Fruit fly (Drosophila melanogaster) whole organism, embryonic: ENCODE data around the gene CG9590.

Source experiments
- ATbp ChIP-seq: fragments of 200-800 bp; sonication (Bioruptor generic); optimal IDR thresholded peaks from 2 replicates; lab custom pipeline; 2017; ENCODE audit warnings: missing biosample characterization, mild to moderate bottlenecking, missing genetic modification characterization, missing genetic modification reagents
- Abd-B ChIP-seq: fragments of 200-800 bp; sonication (Bioruptor generic); optimal IDR thresholded peaks from 2 replicates; lab custom pipeline; 2018; ENCODE audit warnings: missing biosample characterization, mild to moderate bottlenecking, missing genetic modification characterization, moderate library complexity
- Atf6 ChIP-seq: fragments of 200-800 bp; sonication (Bioruptor generic); IDR thresholded peaks from 2 replicates; pipeline ENCODE4 v1.3.6; 2022; ENCODE audit warnings: missing biosample characterization, missing genetic modification characterization
- BEAF-32 ChIP-seq: fragments of 200-800 bp; sonication (Bioruptor generic); optimal IDR thresholded peaks from 3 replicates; lab custom pipeline; 2017; ENCODE audit warnings: missing biosample characterization, missing genetic modification characterization, mild to moderate bottlenecking, moderate library complexity, missing genetic modification reagents
- CG10321 ChIP-seq: fragments of 200-800 bp; sonication (Bioruptor generic); IDR thresholded peaks from 2 replicates; pipeline ENCODE4 v1.3.6; 2022; ENCODE audit warnings: missing biosample characterization, missing genetic modification characterization
- CG12071 ChIP-seq: fragments of 200-800 bp; sonication (Bioruptor generic); optimal IDR thresholded peaks from 3 replicates; lab custom pipeline; 2018; ENCODE audit warnings: missing biosample characterization, mild to moderate bottlenecking, missing genetic modification characterization
- CG12104 ChIP-seq: fragments of 200-800 bp; sonication (Bioruptor generic); optimal IDR thresholded peaks from 3 replicates; lab custom pipeline; 2016; ENCODE audit warnings: missing biosample characterization, missing genetic modification characterization
- CG15073 ChIP-seq: fragments of 200-800 bp; sonication (Bioruptor generic); optimal IDR thresholded peaks from 2 replicates; lab custom pipeline; 2016; ENCODE audit warnings: missing biosample characterization, missing genetic modification characterization
- CG1647 ChIP-seq: fragments of 200-800 bp; sonication (Bioruptor generic); optimal IDR thresholded peaks from 3 replicates; lab custom pipeline; 2016; ENCODE audit warnings: missing biosample characterization, missing genetic modification characterization
- CG16815 ChIP-seq: fragments of 200-800 bp; sonication (Bioruptor generic); optimal IDR thresholded peaks from 3 replicates; lab custom pipeline; 2017; ENCODE audit warnings: missing biosample characterization, mild to moderate bottlenecking, missing genetic modification characterization
- CG17328 ChIP-seq: fragments of 200-800 bp; sonication (Bioruptor generic); IDR thresholded peaks from 2 replicates; pipeline ENCODE4 v1.3.6; 2022; ENCODE audit warnings: missing biosample characterization, missing genetic modification characterization
- CG17568 ChIP-seq: fragments of 200-800 bp; sonication (Bioruptor generic); optimal IDR thresholded peaks from 2 replicates; lab custom pipeline; 2018; ENCODE audit warnings: missing biosample characterization, mild to moderate bottlenecking, missing genetic modification characterization, moderate library complexity
- CG18011 ChIP-seq: fragments of 200-800 bp; sonication (Bioruptor generic); optimal IDR thresholded peaks from 2 replicates; lab custom pipeline; 2017; ENCODE audit warnings: missing biosample characterization, missing genetic modification characterization, mild to moderate bottlenecking, moderate library complexity, missing genotype
- CG31224 ChIP-seq: fragments of 200-800 bp; sonication (Bioruptor generic); IDR thresholded peaks from 2 replicates; pipeline ENCODE4 v1.3.6; 2022; ENCODE audit warnings: missing biosample characterization, missing genetic modification characterization
- CG42726 ChIP-seq: fragments of 200-800 bp; sonication (Bioruptor generic); IDR thresholded peaks from 2 replicates; pipeline ENCODE4 v1.3.6; 2022; ENCODE audit warnings: missing biosample characterization, missing genetic modification characterization; ENCODE audit not compliant: partially characterized antibody
- CG4617 ChIP-seq: fragments of 200-800 bp; sonication (Bioruptor generic); optimal IDR thresholded peaks from 3 replicates; lab custom pipeline; 2016; ENCODE audit warnings: missing biosample characterization, missing genetic modification characterization, borderline replicate concordance
- CG7271 ChIP-seq: fragments of 200-800 bp; sonication (Bioruptor generic); optimal IDR thresholded peaks from 2 replicates; lab custom pipeline; 2018; ENCODE audit warnings: missing biosample characterization, mild to moderate bottlenecking, missing genetic modification characterization, moderate library complexity
- CG7556 ChIP-seq: fragments of 200-800 bp; sonication (Bioruptor generic); optimal IDR thresholded peaks from 2 replicates; lab custom pipeline; 2017; ENCODE audit warnings: missing biosample characterization, mild to moderate bottlenecking, missing genetic modification characterization
- CG8388 ChIP-seq: fragments of 200-800 bp; sonication (Bioruptor generic); optimal IDR thresholded peaks from 2 replicates; lab custom pipeline; 2019; ENCODE audit warnings: missing biosample characterization, mild to moderate bottlenecking, missing genetic modification characterization, moderate library complexity
- CG9932 ChIP-seq: fragments of 200-800 bp; sonication (Bioruptor generic); IDR thresholded peaks from 2 replicates; pipeline ENCODE4 v1.3.6; 2022; ENCODE audit warnings: missing biosample characterization, missing genetic modification characterization
- CHES-1-like ChIP-seq: fragments of 200-800 bp; sonication (Bioruptor generic); optimal IDR thresholded peaks from 2 replicates; lab custom pipeline; 2016; ENCODE audit warnings: missing biosample characterization, missing genetic modification characterization
- Camta ChIP-seq: fragments of 200-800 bp; sonication (Bioruptor generic); optimal IDR thresholded peaks from 2 replicates; lab custom pipeline; 2016; ENCODE audit warnings: missing biosample characterization, missing genetic modification characterization
- Dll ChIP-seq: fragments of 200-800 bp; sonication (Bioruptor generic); IDR thresholded peaks from 4 replicates; pipeline ENCODE4 v1.3.6; 2022; ENCODE audit warnings: missing biosample characterization, missing genetic modification characterization; ENCODE audit not compliant: partially characterized antibody
- Dp ChIP-seq: fragments of 200-800 bp; sonication (Bioruptor generic); optimal IDR thresholded peaks from 2 replicates; lab custom pipeline; 2018; ENCODE audit warnings: missing biosample characterization, mild to moderate bottlenecking, missing genetic modification characterization, moderate library complexity
- Ets97D ChIP-seq: fragments of 200-800 bp; sonication (Bioruptor generic); optimal IDR thresholded peaks from 3 replicates; lab custom pipeline; 2016; ENCODE audit warnings: missing biosample characterization, missing genetic modification characterization
- Fer1 ChIP-seq: fragments of 200-800 bp; sonication (Bioruptor generic); optimal IDR thresholded peaks from 2 replicates; lab custom pipeline; 2017; ENCODE audit warnings: missing biosample characterization, mild to moderate bottlenecking, missing genetic modification characterization
- HHEX ChIP-seq: fragments of 200-800 bp; sonication (Bioruptor generic); optimal IDR thresholded peaks from 3 replicates; lab custom pipeline; 2017; ENCODE audit warnings: missing biosample characterization, mild to moderate bottlenecking, missing genetic modification characterization, missing genetic modification reagents
- HLH4C ChIP-seq: fragments of 200-800 bp; sonication (Bioruptor generic); IDR thresholded peaks from 3 replicates; pipeline ENCODE4 v1.3.6; 2022; ENCODE audit warnings: missing biosample characterization, missing genetic modification characterization; ENCODE audit not compliant: partially characterized antibody
- MESR4 ChIP-seq: fragments of 200-800 bp; sonication (Bioruptor generic); optimal IDR thresholded peaks from 2 replicates; lab custom pipeline; 2018; ENCODE audit warnings: missing biosample characterization, mild to moderate bottlenecking, missing genetic modification characterization, moderate library complexity
- NC2α ChIP-seq: fragments of 200-800 bp; sonication (Bioruptor generic); optimal IDR thresholded peaks from 2 replicates; lab custom pipeline; 2016; ENCODE audit warnings: missing biosample characterization, missing genetic modification characterization
- Spps ChIP-seq: fragments of 200-800 bp; sonication (Bioruptor generic); optimal IDR thresholded peaks from 2 replicates; lab custom pipeline; 2018; ENCODE audit warnings: missing biosample characterization, mild to moderate bottlenecking, missing genetic modification characterization
- bowl ChIP-seq: fragments of 200-800 bp; sonication (Bioruptor generic); IDR thresholded peaks from 2 replicates; pipeline ENCODE4 v1.3.6; 2022; ENCODE audit warnings: missing biosample characterization, missing genetic modification characterization
- crc ChIP-seq: fragments of 200-800 bp; sonication (Bioruptor generic); optimal IDR thresholded peaks from 2 replicates; lab custom pipeline; 2016; ENCODE audit warnings: missing biosample characterization, missing genetic modification characterization
- dysf ChIP-seq: fragments of 200-800 bp; sonication (Bioruptor generic); IDR thresholded peaks from 3 replicates; pipeline ENCODE4 v1.3.6; 2022; ENCODE audit warnings: missing biosample characterization, missing genetic modification characterization
- en ChIP-seq: fragments of 200-800 bp; sonication (Bioruptor generic); optimal IDR thresholded peaks from 2 replicates; lab custom pipeline; 2016; ENCODE audit warnings: missing biosample characterization, missing genetic modification characterization
- esg ChIP-seq: fragments of 200-800 bp; sonication (Bioruptor generic); conservative IDR thresholded peaks from 2 replicates; pipeline ENCODE4 v1.3.6; 2022; ENCODE audit warnings: missing biosample characterization, missing genetic modification characterization
- ftz-f1 ChIP-seq: fragments of 200-800 bp; sonication (Bioruptor generic); optimal IDR thresholded peaks from 2 replicates; lab custom pipeline; 2016; ENCODE audit warnings: missing biosample characterization, missing genetic modification characterization
- gro ChIP-seq: fragments of 200-800 bp; sonication (Bioruptor generic); optimal IDR thresholded peaks from 2 replicates; lab custom pipeline; 2016; ENCODE audit warnings: missing biosample characterization, missing genetic modification characterization
- jumu ChIP-seq: fragments of 200-800 bp; sonication (Bioruptor generic); optimal IDR thresholded peaks from 3 replicates; lab custom pipeline; 2016; ENCODE audit warnings: missing biosample characterization, missing genetic modification characterization
- lbe ChIP-seq: fragments of 200-800 bp; sonication (Bioruptor generic); optimal IDR thresholded peaks from 2 replicates; lab custom pipeline; 2016; ENCODE audit warnings: missing biosample characterization, mild to moderate bottlenecking, missing genetic modification characterization
- lov ChIP-seq, 2 experiments: fragments of 200-800 bp in 1 of 2; fragments of >200 bp in 1 of 2; sonication (Bioruptor generic) in 1 of 2; IDR thresholded peaks in 1 of 2; optimal IDR thresholded peaks in 1 of 2; 2 replicates in 1 of 2; 3 replicates in 1 of 2; pipeline versions ENCODE4 v1.3.6 to Lab custom; 2017 to 2022; ENCODE audit warnings: missing biosample characterization in 1 of 2, missing genetic modification characterization in 1 of 2
- pnt ChIP-seq: fragments of 200-800 bp; sonication (Bioruptor generic); optimal IDR thresholded peaks from 3 replicates; lab custom pipeline; 2016; ENCODE audit warnings: missing biosample characterization, missing genetic modification characterization
- pros ChIP-seq: fragments of 200-800 bp; sonication (Bioruptor generic); optimal IDR thresholded peaks from 3 replicates; lab custom pipeline; 2019; ENCODE audit warnings: missing biosample characterization, mild to moderate bottlenecking, missing genetic modification characterization, moderate library complexity
- psq ChIP-seq: fragments of 200-800 bp; sonication (Bioruptor generic); optimal IDR thresholded peaks from 2 replicates; lab custom pipeline; 2017; ENCODE audit warnings: missing biosample characterization, missing genetic modification characterization
- usp ChIP-seq: fragments of >200 bp; optimal IDR thresholded peaks from 2 replicates; lab custom pipeline; 2017; ENCODE audit warnings: missing biosample characterization, missing genetic modification characterization
- vnd ChIP-seq: fragments of 200-800 bp; sonication (Bioruptor generic); IDR thresholded peaks from 3 replicates; pipeline ENCODE4 v1.3.6; 2022; ENCODE audit warnings: missing biosample characterization, missing genetic modification characterization; ENCODE audit not compliant: partially characterized antibody
- zen2 ChIP-seq: fragments of 200-800 bp; sonication (Bioruptor generic); IDR thresholded peaks from 3 replicates; pipeline ENCODE4 v1.3.6; 2022; ENCODE audit warnings: missing biosample characterization, missing genetic modification characterization; ENCODE audit not compliant: partially characterized antibody

Gene CG9590

dm6 chr3R:15803502-15804461 is 17.3 kb downstream of the CG9590 start, which contains the start of gene alpha-Man-IIb (continued):
- no peak for TF ChIP-seq lov (optimal IDR thresholded peaks at IDR 0.05; lab: Kevin White, UChicago)
- TF ChIP-seq lov (GFP tag; IDR thresholded peaks at IDR 0.05; lab: Robert Waterston, UW), result peak; percentile 51; the same call in 1 of the 3 replicates
- peak; percentile 97 for TF ChIP-seq Dp
- TF ChIP-seq CG42726 (GFP tag; lab: Robert Waterston, UW), result peak; percentile 62; the same call in 1 of the 2 replicates
- TF ChIP-seq CG9932 (GFP tag; lab: Robert Waterston, UW), result no peak
- TF ChIP-seq CG12104 (GFP tag; lab: Kevin White, UChicago), result no peak
- TF ChIP-seq dysf (GFP tag; lab: Robert Waterston, UW), result 0 out of 3 replicates have a peak, but pooled peaks have one; percentile 26
- no peak for TF ChIP-seq crc (GFP tag; lab: Kevin White, UChicago)
- peak; percentile 92 for TF ChIP-seq Dll
- TF ChIP-seq CG7556 (GFP tag; lab: Kevin White, UChicago), result peak; percentile 7
- no peak for TF ChIP-seq CG8388 (GFP tag; lab: Kevin White, UChicago)
- TF ChIP-seq CG15073, result no peak
- TF ChIP-seq Camta (GFP tag; lab: Kevin White, UChicago), result peak; percentile 22
- TF ChIP-seq CG4617, result peak; percentile 28
- TF ChIP-seq CG7271 (tag; lab: Kevin White, UChicago), result no peak
- no peak for TF ChIP-seq CG12071 (GFP tag; lab: Kevin White, UChicago)
- TF ChIP-seq Fer1 (GFP tag; lab: Kevin White, UChicago), result peak; percentile 4
- no peak for TF ChIP-seq pnt (GFP tag; lab: Kevin White, UChicago)
- no peak for TF ChIP-seq NC2α (GFP tag; lab: Kevin White, UChicago)
- no peak for TF ChIP-seq ATbp (GFP tag; lab: Kevin White, UChicago)
- no peak for TF ChIP-seq Spps (tag; lab: Kevin White, UChicago)
- TF ChIP-seq gro (GFP tag; lab: Kevin White, UChicago), result no peak
- TF ChIP-seq usp (GFP tag; lab: Kevin White, UChicago), result no peak
- TF ChIP-seq BEAF-32, result peak; percentile 80
- TF ChIP-seq HLH4C (GFP tag; lab: Robert Waterston, UW), result peak; percentile 68
- TF ChIP-seq ftz-f1 (GFP tag; lab: Kevin White, UChicago), result peak; percentile 2
- TF ChIP-seq en (GFP tag; lab: Kevin White, UChicago), result no peak
- TF ChIP-seq HHEX (GFP tag; lab: Kevin White, UChicago), result peak; percentile 13
- 0 out of 2 replicates have a peak, but pooled peaks have one; percentile 24 for TF ChIP-seq Atf6
- no peak for TF ChIP-seq CG1647 (GFP tag; lab: Kevin White, UChicago)
- TF ChIP-seq esg, result no peak
- peak; percentile 27 for TF ChIP-seq MESR4 (GFP tag; lab: Kevin White, UChicago)
- TF ChIP-seq zen2 (GFP tag; lab: Robert Waterston, UW), result peak; percentile 80; the same call in 2 of the 3 replicates
- TF ChIP-seq CG31224 (GFP tag; lab: Robert Waterston, UW), result no peak
- TF ChIP-seq psq, result no peak
- TF ChIP-seq lbe, result no peak
- TF ChIP-seq CG16815 (GFP tag; lab: Kevin White, UChicago), result no peak
- TF ChIP-seq CHES-1-like (GFP tag; lab: Kevin White, UChicago), result peak; percentile 19
- no peak for TF ChIP-seq CG17328
- no peak for TF ChIP-seq bowl
- no peak for TF ChIP-seq CG18011 (GFP tag; lab: Kevin White, UChicago)
- peak; percentile 35 for TF ChIP-seq Ets97D (GFP tag; lab: Kevin White, UChicago)
- no peak for TF ChIP-seq jumu (GFP tag; lab: Kevin White, UChicago)
- TF ChIP-seq CG10321 (GFP tag; lab: Robert Waterston, UW), result no peak
- peak; percentile 71 for TF ChIP-seq Abd-B (GFP tag; lab: Kevin White, UChicago)
- no peak for TF ChIP-seq CG17568 (GFP tag; lab: Kevin White, UChicago)
- no peak for TF ChIP-seq pros (GFP tag; lab: Kevin White, UChicago)
- peak; percentile 80 for TF ChIP-seq vnd
